Fruit fly (Drosophila melanogaster) whole organism, embryonic: ENCODE measurements around the gene Chpf.

Source experiments
- C15 ChIP-seq: fragments of 200-800 bp; sonication (Bioruptor generic); IDR thresholded peaks from 3 replicates; pipeline ENCODE4 v1.3.6; 2022; ENCODE audit warnings: missing biosample characterization, missing genetic modification characterization
- CG10274 ChIP-seq: fragments of 200-800 bp; sonication (Bioruptor generic); optimal IDR thresholded peaks from 3 replicates; lab custom pipeline; 2017; ENCODE audit warnings: missing biosample characterization, mild to moderate bottlenecking, missing genetic modification characterization
- CG10959 ChIP-seq: fragments of 200-800 bp; sonication (Bioruptor generic); IDR thresholded peaks from 2 replicates; pipeline ENCODE4 v1.3.6; 2022; ENCODE audit warnings: missing biosample characterization, missing genetic modification characterization
- CG11093 ChIP-seq: fragments of 200-800 bp; sonication (Bioruptor generic); IDR thresholded peaks from 3 replicates; pipeline ENCODE4 v1.3.6; 2022; ENCODE audit warnings: missing biosample characterization, missing genetic modification characterization
- CG12071 ChIP-seq: fragments of 200-800 bp; sonication (Bioruptor generic); optimal IDR thresholded peaks from 3 replicates; lab custom pipeline; 2018; ENCODE audit warnings: missing biosample characterization, mild to moderate bottlenecking, missing genetic modification characterization
- CG12299 ChIP-seq: fragments of 200-800 bp; sonication (Bioruptor generic); optimal IDR thresholded peaks from 2 replicates; lab custom pipeline; 2018; ENCODE audit warnings: missing biosample characterization, mild to moderate bottlenecking, missing genetic modification characterization
- CG14050 ChIP-seq: fragments of 200-800 bp; sonication (Bioruptor generic); IDR thresholded peaks from 3 replicates; pipeline ENCODE4 v1.3.6; 2022; ENCODE audit warnings: missing biosample characterization, missing genetic modification characterization
- CG14667 ChIP-seq: fragments of 200-800 bp; sonication (Bioruptor generic); IDR thresholded peaks from 2 replicates; pipeline ENCODE4 v1.3.6; 2022; ENCODE audit warnings: missing biosample characterization, missing genetic modification characterization
- CG17328 ChIP-seq: fragments of 200-800 bp; sonication (Bioruptor generic); IDR thresholded peaks from 2 replicates; pipeline ENCODE4 v1.3.6; 2022; ENCODE audit warnings: missing biosample characterization, missing genetic modification characterization
- CG18619 ChIP-seq: fragments of 200-800 bp; sonication (Bioruptor generic); optimal IDR thresholded peaks from 3 replicates; lab custom pipeline; 2017; ENCODE audit warnings: missing biosample characterization, mild to moderate bottlenecking, missing genetic modification characterization
- CG2116 ChIP-seq: fragments of 200-800 bp; sonication (Bioruptor generic); optimal IDR thresholded peaks from 3 replicates; lab custom pipeline; 2018; ENCODE audit warnings: missing biosample characterization, mild to moderate bottlenecking, missing genetic modification characterization
- CG2889 ChIP-seq: fragments of 200-800 bp; sonication (Bioruptor generic); IDR thresholded peaks from 3 replicates; pipeline ENCODE4 v1.3.6; 2022; ENCODE audit warnings: missing biosample characterization, missing genetic modification characterization
- CG42726 ChIP-seq: fragments of 200-800 bp; sonication (Bioruptor generic); IDR thresholded peaks from 2 replicates; pipeline ENCODE4 v1.3.6; 2022; ENCODE audit warnings: missing biosample characterization, missing genetic modification characterization; ENCODE audit not compliant: partially characterized antibody
- CG7556 ChIP-seq: fragments of 200-800 bp; sonication (Bioruptor generic); optimal IDR thresholded peaks from 2 replicates; lab custom pipeline; 2017; ENCODE audit warnings: missing biosample characterization, mild to moderate bottlenecking, missing genetic modification characterization
- CG7745 ChIP-seq: fragments of 200-800 bp; sonication (Bioruptor generic); optimal IDR thresholded peaks from 2 replicates; lab custom pipeline; 2018; ENCODE audit warnings: missing biosample characterization, mild to moderate bottlenecking, missing genetic modification characterization, moderate library complexity
- CG9817 ChIP-seq: fragments of 200-800 bp; sonication (Bioruptor generic); optimal IDR thresholded peaks from 2 replicates; lab custom pipeline; 2018; ENCODE audit warnings: missing biosample characterization, mild to moderate bottlenecking, missing genetic modification characterization, moderate library complexity
- CG9876 ChIP-seq: fragments of 200-800 bp; sonication (Bioruptor generic); optimal IDR thresholded peaks from 2 replicates; lab custom pipeline; 2016; ENCODE audit warnings: missing biosample characterization, missing genetic modification characterization
- Dad ChIP-seq: fragments of 200-800 bp; sonication (Bioruptor generic); optimal IDR thresholded peaks from 3 replicates; lab custom pipeline; 2016; ENCODE audit warnings: missing biosample characterization, missing genetic modification characterization
- Deaf1 ChIP-seq: fragments of 200-800 bp; optimal IDR thresholded peaks from 3 replicates; lab custom pipeline; 2019; ENCODE audit warnings: missing biosample characterization, mild to moderate bottlenecking, missing genetic modification characterization, moderate library complexity
- E2f1 ChIP-seq: fragments of 200-800 bp; sonication (Bioruptor generic); IDR thresholded peaks from 2 replicates; pipeline ENCODE4 v1.3.6; 2022; ENCODE audit warnings: missing biosample characterization, missing genetic modification characterization
- Fer1 ChIP-seq: fragments of 200-800 bp; sonication (Bioruptor generic); optimal IDR thresholded peaks from 2 replicates; lab custom pipeline; 2017; ENCODE audit warnings: missing biosample characterization, mild to moderate bottlenecking, missing genetic modification characterization
- Gsc ChIP-seq: fragments of 200-800 bp; sonication (Bioruptor generic); IDR thresholded peaks from 2 replicates; pipeline ENCODE4 v1.3.6; 2022; ENCODE audit warnings: missing biosample characterization, missing genetic modification characterization
- Jarid2 ChIP-seq: fragments of 200-800 bp; sonication (Bioruptor generic); optimal IDR thresholded peaks from 3 replicates; lab custom pipeline; 2017; ENCODE audit warnings: mild to moderate bottlenecking, missing biosample characterization, missing genetic modification reagents, missing genetic modification characterization
- Med ChIP-seq: fragments of 200-800 bp; sonication (Bioruptor generic); peaks from one replicate; lab custom pipeline; 2016; ENCODE audit warnings: missing biosample characterization, missing genetic modification characterization, mild to moderate bottlenecking, inconsistent platforms, moderate library complexity
- Neu2 ChIP-seq: fragments of 200-800 bp; sonication (Bioruptor generic); optimal IDR thresholded peaks from 3 replicates; lab custom pipeline; 2016; ENCODE audit warnings: missing biosample characterization, missing genetic modification characterization, borderline replicate concordance
- Oaz ChIP-seq: fragments of 200-800 bp; sonication (Bioruptor generic); IDR thresholded peaks from 2 replicates; pipeline ENCODE4 v1.3.6; 2022; ENCODE audit warnings: missing biosample characterization, missing genetic modification characterization
- PHDP ChIP-seq: fragments of 200-800 bp; sonication (Bioruptor generic); optimal IDR thresholded peaks from 3 replicates; lab custom pipeline; 2018; ENCODE audit warnings: missing biosample characterization, mild to moderate bottlenecking, missing genetic modification characterization, moderate library complexity
- Spps ChIP-seq: fragments of 200-800 bp; sonication (Bioruptor generic); optimal IDR thresholded peaks from 2 replicates; lab custom pipeline; 2018; ENCODE audit warnings: missing biosample characterization, mild to moderate bottlenecking, missing genetic modification characterization
- TFAM ChIP-seq: fragments of 200-800 bp; sonication (Bioruptor generic); optimal IDR thresholded peaks from 2 replicates; lab custom pipeline; 2017; ENCODE audit warnings: missing biosample characterization, missing genetic modification characterization, inconsistent platforms
- abd-A ChIP-seq: fragments of 200-800 bp; sonication (Bioruptor generic); optimal IDR thresholded peaks from 3 replicates; lab custom pipeline; 2019; ENCODE audit warnings: missing biosample characterization, mild to moderate bottlenecking, missing genetic modification characterization, moderate library complexity
- al ChIP-seq: fragments of 200-800 bp; sonication (Bioruptor generic); IDR thresholded peaks from 2 replicates; pipeline ENCODE4 v1.3.6; 2022; ENCODE audit warnings: missing biosample characterization, missing genetic modification characterization
- ash1 ChIP-seq: fragments of 200-800 bp; sonication (Bioruptor generic); optimal IDR thresholded peaks from 2 replicates; lab custom pipeline; 2018; ENCODE audit warnings: missing biosample characterization, mild to moderate bottlenecking, missing genetic modification characterization
- chinmo ChIP-seq: fragments of 200-800 bp; sonication (Bioruptor generic); IDR thresholded peaks from 4 replicates; pipeline ENCODE4 v1.3.6; 2022; ENCODE audit warnings: missing biosample characterization, missing genetic modification characterization; ENCODE audit not compliant: partially characterized antibody
- dmrt99B ChIP-seq: fragments of 200-800 bp; sonication (Bioruptor generic); optimal IDR thresholded peaks from 2 replicates; lab custom pipeline; 2018; ENCODE audit warnings: missing biosample characterization, mild to moderate bottlenecking, missing genetic modification characterization, moderate library complexity
- ems ChIP-seq: fragments of 200-800 bp; sonication (Bioruptor generic); optimal IDR thresholded peaks from 3 replicates; lab custom pipeline; 2016; ENCODE audit warnings: missing biosample characterization, missing genetic modification characterization
- ewg ChIP-seq: fragments of 200-800 bp; sonication (Bioruptor generic); optimal IDR thresholded peaks from 3 replicates; lab custom pipeline; 2017; ENCODE audit warnings: mild to moderate bottlenecking, missing biosample characterization, missing genetic modification reagents, missing genetic modification characterization
- gcm ChIP-seq: fragments of 200-800 bp; sonication (Bioruptor generic); optimal IDR thresholded peaks from 2 replicates; lab custom pipeline; 2019; ENCODE audit warnings: missing biosample characterization, mild to moderate bottlenecking, missing genetic modification characterization, moderate library complexity
- grn ChIP-seq: fragments of 200-800 bp; sonication (Bioruptor generic); optimal IDR thresholded peaks from 3 replicates; lab custom pipeline; 2017; ENCODE audit warnings: missing biosample characterization, missing genetic modification characterization
- gro ChIP-seq: fragments of 200-800 bp; sonication (Bioruptor generic); optimal IDR thresholded peaks from 2 replicates; lab custom pipeline; 2016; ENCODE audit warnings: missing biosample characterization, missing genetic modification characterization
- jumu ChIP-seq: fragments of 200-800 bp; sonication (Bioruptor generic); optimal IDR thresholded peaks from 3 replicates; lab custom pipeline; 2016; ENCODE audit warnings: missing biosample characterization, missing genetic modification characterization
- psq ChIP-seq: fragments of 200-800 bp; sonication (Bioruptor generic); optimal IDR thresholded peaks from 2 replicates; lab custom pipeline; 2017; ENCODE audit warnings: missing biosample characterization, missing genetic modification characterization
- rib ChIP-seq: fragments of 200-800 bp; sonication (Bioruptor generic); IDR thresholded peaks from 2 replicates; pipeline ENCODE4 v1.3.6; 2022; ENCODE audit warnings: missing biosample characterization, missing genetic modification characterization
- row ChIP-seq: fragments of 200-800 bp; sonication (Bioruptor generic); IDR thresholded peaks from 3 replicates; pipeline ENCODE4 v1.3.6; 2022; ENCODE audit warnings: missing biosample characterization, missing genetic modification characterization
- sens-2 ChIP-seq: fragments of 200-800 bp; sonication (Bioruptor generic); IDR thresholded peaks from 2 replicates; pipeline ENCODE4 v1.3.6; 2022; ENCODE audit warnings: missing biosample characterization, missing genetic modification characterization
- sima ChIP-seq: fragments of 200-800 bp; sonication (Bioruptor generic); optimal IDR thresholded peaks from 2 replicates; lab custom pipeline; 2016; ENCODE audit warnings: missing biosample characterization, missing genetic modification characterization
- slou ChIP-seq: fragments of 200-800 bp; sonication (Bioruptor generic); optimal IDR thresholded peaks from 3 replicates; lab custom pipeline; 2016; ENCODE audit warnings: missing biosample characterization, missing genetic modification characterization
- sna ChIP-seq: fragments of 200-800 bp; sonication (Bioruptor generic); IDR thresholded peaks from 2 replicates; pipeline ENCODE4 v1.3.6; 2022; ENCODE audit warnings: missing biosample characterization, missing genetic modification characterization; ENCODE audit not compliant: partially characterized antibody
- tio ChIP-seq: fragments of 200-800 bp; sonication (Bioruptor generic); optimal IDR thresholded peaks from 2 replicates; lab custom pipeline; 2017; ENCODE audit warnings: missing biosample characterization, missing genetic modification characterization, inconsistent platforms
- trem ChIP-seq: fragments of 200-800 bp; optimal IDR thresholded peaks from 3 replicates; lab custom pipeline; 2019; ENCODE audit warnings: missing biosample characterization, mild to moderate bottlenecking, missing genetic modification characterization, moderate library complexity
- zf30C ChIP-seq: fragments of 200-800 bp; sonication (Bioruptor generic); optimal IDR thresholded peaks from 3 replicates; lab custom pipeline; 2018; ENCODE audit warnings: missing biosample characterization, mild to moderate bottlenecking, missing genetic modification characterization

Gene Chpf

dm6 chrX:13094085-13094764 lies 18.0 kb downstream of the Chpf start, which contains the start of gene CG2200 (continued):
- TF ChIP-seq CG42726 (GFP tag; lab: Robert Waterston, UW) = peak; percentile 38; the same call in 1 of the 2 replicates
- TF ChIP-seq Jarid2 = no peak
- TF ChIP-seq E2f1 (GFP tag; lab: Robert Waterston, UW) = 0 out of 2 replicates have a peak, but pooled peaks have one; percentile 10
- TF ChIP-seq CG9817 (tag; lab: Kevin White, UChicago) = peak; percentile 3
- TF ChIP-seq CG7556 = no peak
- TF ChIP-seq slou (GFP tag; lab: Kevin White, UChicago) = no peak
- peak; percentile 21 for TF ChIP-seq gcm (GFP tag; lab: Kevin White, UChicago)
- TF ChIP-seq ems (GFP tag; lab: Kevin White, UChicago) = peak; percentile 18
- TF ChIP-seq chinmo (GFP tag; lab: Robert Waterston, UW) = peak; percentile 54; the same call in 2 of the 4 replicates
- TF ChIP-seq ash1 (GFP tag; lab: Kevin White, UChicago) = no peak
- peak; percentile 23 for TF ChIP-seq Fer1
- peak; percentile 90 for TF ChIP-seq Med (GFP tag; lab: Kevin White, UChicago)
- TF ChIP-seq TFAM (GFP tag; lab: Kevin White, UChicago) = no peak
- TF ChIP-seq psq (GFP tag; lab: Kevin White, UChicago) = no peak
- peak; percentile 3 for TF ChIP-seq trem
- no peak for TF ChIP-seq CG11093 (GFP tag; lab: Robert Waterston, UW)
- no peak for TF ChIP-seq zf30C (GFP tag; lab: Kevin White, UChicago)
- no peak for TF ChIP-seq CG10274 (GFP tag; lab: Kevin White, UChicago)
- peak; percentile 16 for TF ChIP-seq grn (GFP tag; lab: Kevin White, UChicago)
- TF ChIP-seq tio (GFP tag; lab: Kevin White, UChicago) = no peak
- peak; percentile 83 for TF ChIP-seq sna (GFP tag; lab: Robert Waterston, UW)
- TF ChIP-seq CG18619 (GFP tag; lab: Kevin White, UChicago) = peak; percentile 3
- TF ChIP-seq Deaf1 (tag; lab: Kevin White, UChicago) = no peak
- TF ChIP-seq row (GFP tag; lab: Robert Waterston, UW) = peak; percentile 65
- no peak for TF ChIP-seq Spps (tag; lab: Kevin White, UChicago)
- TF ChIP-seq CG2116 (GFP tag; lab: Kevin White, UChicago) = peak; percentile 97
- 0 out of 3 replicates have a peak, but pooled peaks have one; percentile 11 for TF ChIP-seq CG14050 (GFP tag; lab: Robert Waterston, UW)
- TF ChIP-seq CG2889 = no peak
- peak; percentile 41; the same call in 1 of the 2 replicates for TF ChIP-seq CG17328 (GFP tag; lab: Robert Waterston, UW)
- peak; percentile 46 for TF ChIP-seq PHDP (tag; lab: Kevin White, UChicago)
- peak; percentile 10 for TF ChIP-seq dmrt99B
- TF ChIP-seq gro (GFP tag; lab: Kevin White, UChicago) = no peak
- no peak for TF ChIP-seq Gsc
- TF ChIP-seq abd-A (tag; lab: Kevin White, UChicago) = no peak
- no peak for TF ChIP-seq CG9876 (GFP tag; lab: Kevin White, UChicago)
- no peak for TF ChIP-seq CG12299
- peak; percentile 17 for TF ChIP-seq Dad
- TF ChIP-seq C15 (GFP tag; lab: Robert Waterston, UW) = no peak
- no peak for TF ChIP-seq jumu (GFP tag; lab: Kevin White, UChicago)
- no peak for TF ChIP-seq sima (GFP tag; lab: Kevin White, UChicago)
- no peak for TF ChIP-seq Oaz (GFP tag; lab: Robert Waterston, UW)
- TF ChIP-seq CG7745 (tag; lab: Kevin White, UChicago) = no peak
- TF ChIP-seq CG10959 = no peak
- TF ChIP-seq al (GFP tag; lab: Robert Waterston, UW) = no peak
- TF ChIP-seq CG14667 (GFP tag; lab: Robert Waterston, UW) = no peak
- TF ChIP-seq ewg = no peak
- no peak for TF ChIP-seq rib (GFP tag; lab: Robert Waterston, UW)
- peak; percentile 28 for TF ChIP-seq CG12071 (GFP tag; lab: Kevin White, UChicago)
- TF ChIP-seq Neu2 (GFP tag; lab: Kevin White, UChicago) = no peak
- no peak for TF ChIP-seq sens-2 (GFP tag; lab: Robert Waterston, UW)
